Worm (Caenorhabditis elegans) whole organism, L3 larva: ENCODE data around the gene F48F5.6.

Experiments used
- R02D3.7 ChIP-seq: fragments of 150-350 bp; optimal IDR thresholded peaks from 2 replicates; lab custom pipeline; 2014; ENCODE audit warnings: missing biosample characterization, missing genetic modification characterization
- ZK546.5 ChIP-seq: sonication (generic microtip); optimal IDR thresholded peaks from 2 replicates; lab custom pipeline; 2017; ENCODE audit warnings: missing biosample characterization, missing genetic modification characterization
- aly-2 ChIP-seq: fragments of 150-350 bp; optimal IDR thresholded peaks from 2 replicates; lab custom pipeline; 2014; ENCODE audit warnings: missing biosample characterization, missing genetic modification characterization
- ama-1 ChIP-seq: fragments of 150-350 bp; optimal IDR thresholded peaks from 2 replicates; lab custom pipeline; 2018
- ceh-16 ChIP-seq: sonication (generic microtip); optimal IDR thresholded peaks from 2 replicates; lab custom pipeline; 2017; ENCODE audit warnings: missing biosample characterization, missing genetic modification characterization
- ceh-28 ChIP-seq: fragments of 150-350 bp; optimal IDR thresholded peaks from 2 replicates; lab custom pipeline; 2014; ENCODE audit warnings: missing biosample characterization, missing genetic modification reagents, missing genetic modification characterization
- ceh-82 ChIP-seq: fragments of 150-350 bp; optimal IDR thresholded peaks from 2 replicates; lab custom pipeline; 2014; ENCODE audit warnings: missing biosample characterization, missing genetic modification characterization
- ceh-9 ChIP-seq: sonication (generic microtip); optimal IDR thresholded peaks from 2 replicates; lab custom pipeline; 2018; ENCODE audit warnings: missing biosample characterization, missing genetic modification characterization
- daf-12 ChIP-seq: fragments of 150-350 bp; optimal IDR thresholded peaks from 2 replicates; lab custom pipeline; 2014; ENCODE audit warnings: missing biosample characterization, missing genetic modification reagents, missing genetic modification characterization
- egl-27 ChIP-seq: sonication (generic microtip); optimal IDR thresholded peaks from 4 replicates; lab custom pipeline; 2017; ENCODE audit warnings: missing biosample characterization, missing genetic modification reagents, missing genetic modification characterization
- egl-5 ChIP-seq: fragments of 150-350 bp; optimal IDR thresholded peaks from 2 replicates; lab custom pipeline; 2017; ENCODE audit warnings: missing biosample characterization, missing genetic modification reagents, missing genetic modification characterization, inconsistent platforms
- elt-1 ChIP-seq: fragments of 150-350 bp; optimal IDR thresholded peaks from 2 replicates; lab custom pipeline; 2014; ENCODE audit warnings: missing biosample characterization, missing genetic modification characterization
- elt-2 ChIP-seq: sonication (generic microtip); optimal IDR thresholded peaks from 2 replicates; lab custom pipeline; 2016; ENCODE audit warnings: missing genetic modification reagents, mild to moderate bottlenecking, missing genetic modification characterization, missing compliant biosample characterization
- elt-3 ChIP-seq, 3 experiments: fragments of 150-350 bp in 1 of 3; sonication (generic microtip) in 2 of 3; optimal IDR thresholded peaks; 2 replicates in 2 of 3; 4 replicates in 1 of 3; lab custom pipeline; 2014 to 2017; ENCODE audit warnings: missing biosample characterization in 3 of 3, missing genetic modification characterization in 3 of 3
- eor-1 ChIP-seq, 2 experiments: fragments of 150-350 bp; optimal IDR thresholded peaks; 2 replicates each; lab custom pipeline; 2014 to 2018; ENCODE audit warnings: missing biosample characterization in 2 of 2, missing genetic modification characterization in 2 of 2
- fkh-10 ChIP-seq: sonication (generic microtip); optimal IDR thresholded peaks from 2 replicates; lab custom pipeline; 2017; ENCODE audit warnings: missing biosample characterization, missing genetic modification reagents, missing genetic modification characterization
- fkh-2 ChIP-seq: fragments of 150-350 bp; optimal IDR thresholded peaks from 2 replicates; lab custom pipeline; 2014; ENCODE audit warnings: missing biosample characterization, missing genetic modification reagents, missing genetic modification characterization
- fos-1 ChIP-seq: fragments of 150-350 bp; optimal IDR thresholded peaks from 2 replicates; lab custom pipeline; 2014; ENCODE audit warnings: missing biosample characterization, missing genetic modification characterization
- hmg-11 ChIP-seq: sonication (generic microtip); optimal IDR thresholded peaks from 2 replicates; lab custom pipeline; 2016; ENCODE audit warnings: missing genetic modification characterization, missing compliant biosample characterization
- jun-1 ChIP-seq: fragments of 150-350 bp; optimal IDR thresholded peaks from 2 replicates; lab custom pipeline; 2014; ENCODE audit warnings: missing biosample characterization, missing genetic modification reagents, missing genetic modification characterization
- lin-15B ChIP-seq: fragments of 150-350 bp; optimal IDR thresholded peaks from 2 replicates; lab custom pipeline; 2014; ENCODE audit warnings: missing biosample characterization, missing genetic modification characterization
- lin-39 ChIP-seq: fragments of 150-350 bp; optimal IDR thresholded peaks from 2 replicates; lab custom pipeline; 2018; ENCODE audit warnings: missing biosample characterization, missing genetic modification reagents, missing genetic modification characterization
- lsy-12 ChIP-seq: sonication (generic microtip); optimal IDR thresholded peaks from 2 replicates; lab custom pipeline; 2016; ENCODE audit warnings: mild to moderate bottlenecking, missing genetic modification characterization, missing compliant biosample characterization
- mdl-1 ChIP-seq: fragments of 150-350 bp; optimal IDR thresholded peaks from 2 replicates; lab custom pipeline; 2014; ENCODE audit warnings: missing biosample characterization, missing genetic modification characterization
- mml-1 ChIP-seq: fragments of 150-350 bp; sonication (generic microtip); optimal IDR thresholded peaks from 3 replicates; lab custom pipeline; 2014; ENCODE audit warnings: missing biosample characterization, missing genetic modification characterization
- nfya-1 ChIP-seq: sonication (generic microtip); optimal IDR thresholded peaks from 2 replicates; lab custom pipeline; 2017; ENCODE audit warnings: missing genetic modification characterization, mild to moderate bottlenecking, missing compliant biosample characterization, antibody characterized with exemption, moderate library complexity; ENCODE audit not compliant: insufficient read depth
- nhr-11 ChIP-seq: fragments of 150-350 bp; optimal IDR thresholded peaks from 2 replicates; lab custom pipeline; 2014; ENCODE audit warnings: missing biosample characterization, missing genetic modification characterization
- nhr-12 ChIP-seq: fragments of 150-350 bp; optimal IDR thresholded peaks from 2 replicates; lab custom pipeline; 2014; ENCODE audit warnings: missing biosample characterization, missing genetic modification characterization
- nhr-23 ChIP-seq: fragments of 150-350 bp; optimal IDR thresholded peaks from 2 replicates; lab custom pipeline; 2014; ENCODE audit warnings: missing biosample characterization, missing genetic modification reagents, missing genetic modification characterization
- nhr-237 ChIP-seq: fragments of 150-350 bp; optimal IDR thresholded peaks from 2 replicates; lab custom pipeline; 2014; ENCODE audit warnings: missing biosample characterization, missing genetic modification characterization
- nhr-25 ChIP-seq: sonication (generic microtip); optimal IDR thresholded peaks from 2 replicates; lab custom pipeline; 2017; ENCODE audit warnings: missing biosample characterization, missing genetic modification characterization
- nhr-43 ChIP-seq: sonication (generic microtip); optimal IDR thresholded peaks from 2 replicates; lab custom pipeline; 2016; ENCODE audit warnings: mild to moderate bottlenecking, missing genetic modification characterization, missing compliant biosample characterization; ENCODE audit not compliant: poor library complexity, severe bottlenecking
- nhr-67 ChIP-seq: fragments of 150-350 bp; optimal IDR thresholded peaks from 2 replicates; lab custom pipeline; 2014; ENCODE audit warnings: missing biosample characterization, missing genetic modification characterization
- nhr-76 ChIP-seq: fragments of 150-350 bp; sonication (generic microtip); optimal IDR thresholded peaks from 5 replicates; lab custom pipeline; 2014; ENCODE audit warnings: missing biosample characterization, missing genetic modification characterization
- nhr-77 ChIP-seq: fragments of 150-350 bp; optimal IDR thresholded peaks from 2 replicates; lab custom pipeline; 2014; ENCODE audit warnings: missing biosample characterization, missing genetic modification characterization
- pha-4 ChIP-seq: fragments of 150-350 bp; optimal IDR thresholded peaks from 2 replicates; lab custom pipeline; 2014; ENCODE audit warnings: missing biosample characterization, missing genetic modification reagents, missing genetic modification characterization
- pqm-1 ChIP-seq: fragments of 150-350 bp; optimal IDR thresholded peaks from 2 replicates; lab custom pipeline; 2017; ENCODE audit warnings: missing biosample characterization, missing genetic modification characterization, inconsistent platforms
- sea-2 ChIP-seq: fragments of 150-350 bp; sonication (generic microtip); optimal IDR thresholded peaks from 4 replicates; lab custom pipeline; 2014; ENCODE audit warnings: missing biosample characterization, missing genetic modification reagents, missing genetic modification characterization
- skn-1 ChIP-seq: fragments of 150-350 bp; optimal IDR thresholded peaks from 2 replicates; lab custom pipeline; 2014; ENCODE audit warnings: missing biosample characterization, missing genetic modification characterization
- snpc-4 ChIP-seq: fragments of 150-350 bp; optimal IDR thresholded peaks from 2 replicates; lab custom pipeline; 2014; ENCODE audit warnings: missing biosample characterization, missing genetic modification characterization
- tbx-2 ChIP-seq: sonication (generic microtip); optimal IDR thresholded peaks from 2 replicates; lab custom pipeline; 2016; ENCODE audit warnings: mild to moderate bottlenecking, missing genetic modification characterization, missing compliant biosample characterization
- unc-39 ChIP-seq: sonication (generic microtip); optimal IDR thresholded peaks from 4 replicates; lab custom pipeline; 2017; ENCODE audit warnings: missing biosample characterization, missing genetic modification characterization
- unc-62 ChIP-seq: fragments of 150-350 bp; sonication (generic microtip); optimal IDR thresholded peaks from 4 replicates; lab custom pipeline; 2014; ENCODE audit warnings: missing biosample characterization, missing genetic modification reagents, missing genetic modification characterization
- zag-1 ChIP-seq: fragments of 150-350 bp; optimal IDR thresholded peaks from 2 replicates; lab custom pipeline; 2014; ENCODE audit warnings: missing biosample characterization, missing genetic modification characterization
- ztf-11 ChIP-seq: fragments of 150-350 bp; optimal IDR thresholded peaks from 2 replicates; lab custom pipeline; 2014; ENCODE audit warnings: missing biosample characterization, missing genetic modification characterization
- ztf-4 ChIP-seq: fragments of 150-350 bp; optimal IDR thresholded peaks from 2 replicates; lab custom pipeline; 2014; ENCODE audit warnings: missing biosample characterization, missing genetic modification characterization

F48F5.6 gene

ce11 chrV:20419643-20420042 lies 33.3 kb downstream of the F48F5.6 start:
- no peak for TF ChIP-seq nfya-1 (tag; lab: Kevin White, UChicago)
- no peak for TF ChIP-seq zag-1
- no peak for TF ChIP-seq nhr-11 (tag; lab: Kevin White, UChicago)
- TF ChIP-seq snpc-4 = no peak
- TF ChIP-seq egl-27 = no peak
- TF ChIP-seq lin-39 (tag; lab: Kevin White, UChicago) = no peak
- TF ChIP-seq nhr-25 = peak; percentile 3
- TF ChIP-seq elt-3 (tag; optimal IDR thresholded peaks at IDR 0.05; lab: Kevin White, UChicago) = no peak
- peak; percentile 47 for TF ChIP-seq ama-1
- TF ChIP-seq R02D3.7 = no peak
- TF ChIP-seq aly-2 (tag; lab: Kevin White, UChicago) = no peak

- TF ChIP-seq nfya-1 (tag; lab: Kevin White, UChicago) (peak; percentile 11), ama-1 (peak; percentile 48), nhr-43 (tag; lab: Kevin White, UChicago) (peak; percentile 36), egl-5 (tag; lab: Kevin White, UChicago) (peak; percentile 85), lsy-12 (tag; lab: Kevin White, UChicago) (peak; percentile 8), snpc-4 (peak; percentile 12), ceh-28 (tag; lab: Kevin White, UChicago) (peak; percentile 23), elt-2 (tag; lab: Kevin White, UChicago) (peak; percentile 81), nhr-23 (tag; lab: Kevin White, UChicago) (peak; percentile 6), pha-4 (tag; lab: Kevin White, UChicago) (peak; percentile 99), mdl-1 (tag; lab: Kevin White, UChicago) (peak; percentile 42), sea-2 (GFP tag; lab: Kevin White, UChicago) (no peak), lin-39 (tag; lab: Kevin White, UChicago) (peak; percentile 51), R02D3.7 (no peak), lin-15B (peak; percentile 32), egl-27 (no peak), hmg-11 (tag; lab: Kevin White, UChicago) (no peak), jun-1 (tag; lab: Kevin White, UChicago) (peak; percentile 86), pqm-1 (tag; lab: Kevin White, UChicago) (peak; percentile 85)
These were observed 34.2 kb downstream of the F48F5.6 start for ce11 chrV:20418768-20419167.

ce11 chrV:20417809-20418208 lies 35.2 kb downstream of the F48F5.6 start:
- peak; percentile 75 for TF ChIP-seq egl-5 (tag; lab: Kevin White, UChicago)
- no peak for TF ChIP-seq nhr-12 (tag; lab: Kevin White, UChicago)
- no peak for TF ChIP-seq ceh-16 (tag; lab: Kevin White, UChicago)
- no peak for TF ChIP-seq ceh-9
- TF ChIP-seq nhr-43 (tag; lab: Kevin White, UChicago) = no peak
- TF ChIP-seq nhr-23 (tag; lab: Kevin White, UChicago) = no peak
- peak; percentile 28 for TF ChIP-seq fkh-10 (GFP tag; lab: Kevin White, UChicago)
- no peak for TF ChIP-seq sea-2 (GFP tag; lab: Kevin White, UChicago)
- peak; percentile 73 for TF ChIP-seq mdl-1 (tag; lab: Kevin White, UChicago)
- TF ChIP-seq fos-1 (tag; lab: Kevin White, UChicago) = no peak
- TF ChIP-seq ztf-4 = no peak
- no peak for TF ChIP-seq fkh-2 (tag; lab: Kevin White, UChicago)
- no peak for TF ChIP-seq unc-39 (tag; lab: Kevin White, UChicago)
- no peak for TF ChIP-seq ceh-28 (tag; lab: Kevin White, UChicago)
- TF ChIP-seq nhr-77 (tag; lab: Kevin White, UChicago) = no peak
- TF ChIP-seq pqm-1 (tag; lab: Kevin White, UChicago) = peak; percentile 35
- no peak for TF ChIP-seq ama-1
- no peak for TF ChIP-seq skn-1 (tag; lab: Kevin White, UChicago)
- no peak for TF ChIP-seq ZK546.5 (tag; lab: Kevin White, UChicago)
- TF ChIP-seq R02D3.7 = no peak
- TF ChIP-seq lin-39 (tag; lab: Kevin White, UChicago) = peak; percentile 41
- TF ChIP-seq nhr-25 = no peak
- no peak for TF ChIP-seq daf-12
- TF ChIP-seq aly-2 (tag; lab: Kevin White, UChicago) = no peak
- no peak for TF ChIP-seq elt-3 (tag; optimal IDR thresholded peaks at IDR 0.05; lab: Kevin White, UChicago)
- peak; percentile 5 for TF ChIP-seq lin-15B
- TF ChIP-seq lsy-12 (tag; lab: Kevin White, UChicago) = no peak
- no peak for TF ChIP-seq unc-62
- TF ChIP-seq jun-1 (tag; lab: Kevin White, UChicago) = peak; percentile 50
- TF ChIP-seq nhr-76 (tag; lab: Kevin White, UChicago) = no peak
- no peak for TF ChIP-seq tbx-2 (tag; lab: Kevin White, UChicago)
- TF ChIP-seq nhr-67 (tag; lab: Kevin White, UChicago) = no peak
- no peak for TF ChIP-seq nhr-237 (tag; lab: Kevin White, UChicago)
- TF ChIP-seq zag-1 = no peak
- no peak for TF ChIP-seq snpc-4
- TF ChIP-seq elt-1 (tag; lab: Kevin White, UChicago) = no peak
- TF ChIP-seq hmg-11 (tag; lab: Kevin White, UChicago) = peak; percentile 4
- no peak for TF ChIP-seq ztf-11 (tag; lab: Kevin White, UChicago)
- no peak for TF ChIP-seq nhr-11 (tag; lab: Kevin White, UChicago)
- peak; percentile 28 for TF ChIP-seq elt-2 (tag; lab: Kevin White, UChicago)
- TF ChIP-seq ceh-82 (tag; lab: Kevin White, UChicago) = no peak
- TF ChIP-seq eor-1 (tag; optimal IDR thresholded peaks at IDR 0.05; lab: Kevin White, UChicago) = no peak
- TF ChIP-seq nfya-1 (tag; lab: Kevin White, UChicago) = peak; percentile 73
- TF ChIP-seq egl-27 = no peak
- TF ChIP-seq mml-1 (tag; lab: Kevin White, UChicago) = no peak
